Fruit fly (Drosophila melanogaster) whole organism, pupa: ENCODE measurements around the gene Mettl14.

Experiments
- CG17806 ChIP-seq: fragments of 200-800 bp; sonication (Bioruptor generic); optimal IDR thresholded peaks from 2 replicates; lab custom pipeline; 2018; ENCODE audit warnings: missing biosample characterization, mild to moderate bottlenecking, missing genetic modification characterization, moderate library complexity
- CG32121 ChIP-seq: fragments of 200-800 bp; sonication (Bioruptor generic); IDR thresholded peaks from 2 replicates; pipeline ENCODE4 v1.3.6; 2022; ENCODE audit warnings: missing biosample characterization, missing genetic modification characterization
- CG34367 ChIP-seq: fragments of 200-800 bp; sonication (Bioruptor generic); optimal IDR thresholded peaks from 2 replicates; lab custom pipeline; 2018; ENCODE audit warnings: missing biosample characterization, mild to moderate bottlenecking, missing genetic modification characterization
- CG4496 ChIP-seq: fragments of 200-800 bp; sonication (Bioruptor generic); IDR thresholded peaks from 3 replicates; pipeline ENCODE4 v1.3.6; 2022; ENCODE audit warnings: missing biosample characterization, missing genetic modification characterization
- D1 ChIP-seq: fragments of 200-800 bp; sonication (Bioruptor generic); optimal IDR thresholded peaks from 2 replicates; lab custom pipeline; 2018; ENCODE audit warnings: missing biosample characterization, mild to moderate bottlenecking, missing genetic modification characterization, moderate library complexity
- EcR ChIP-seq: fragments of 200-800 bp; sonication (Bioruptor generic); optimal IDR thresholded peaks from 3 replicates; lab custom pipeline; 2019; ENCODE audit warnings: missing biosample characterization, missing genetic modification characterization, mild to moderate bottlenecking, moderate library complexity, missing genetic modification reagents
- Snoo ChIP-seq: fragments of 200-800 bp; sonication (Bioruptor generic); optimal IDR thresholded peaks from 3 replicates; lab custom pipeline; 2017; ENCODE audit warnings: missing biosample characterization, mild to moderate bottlenecking, missing genetic modification characterization, inconsistent platforms
- gl ChIP-seq: fragments of 200-800 bp; sonication (Bioruptor generic); optimal IDR thresholded peaks from 2 replicates; lab custom pipeline; 2018; ENCODE audit warnings: missing biosample characterization, mild to moderate bottlenecking, missing genetic modification characterization

dm6 chr2L:8327272-8327555 lies 19.0 kb downstream of the Mettl14 start, which contains the start of gene CG14275:
- TF ChIP-seq CG4496 (GFP tag; lab: Robert Waterston, UW) (no peak), D1 (no peak), CG32121 (no peak), CG34367 (no peak), EcR (GFP tag; lab: Kevin White, UChicago) (no peak), CG17806 (no peak), gl (tag; lab: Kevin White, UChicago) (no peak), Snoo (tag; lab: Kevin White, UChicago) (no peak)
